Fruit fly (Drosophila melanogaster) whole organism, embryonic: ENCODE data around the gene CG8042.

Experiments
- C15 ChIP-seq: fragments of 200-800 bp; sonication (Bioruptor generic); IDR thresholded peaks from 3 replicates; pipeline ENCODE4 v1.3.6; 2022; ENCODE audit warnings: missing biosample characterization, missing genetic modification characterization
- chn ChIP-seq: fragments of 200-800 bp; sonication (Bioruptor generic); optimal IDR thresholded peaks from 2 replicates; lab custom pipeline; 2016; ENCODE audit warnings: missing biosample characterization, missing genetic modification characterization

DNA sequence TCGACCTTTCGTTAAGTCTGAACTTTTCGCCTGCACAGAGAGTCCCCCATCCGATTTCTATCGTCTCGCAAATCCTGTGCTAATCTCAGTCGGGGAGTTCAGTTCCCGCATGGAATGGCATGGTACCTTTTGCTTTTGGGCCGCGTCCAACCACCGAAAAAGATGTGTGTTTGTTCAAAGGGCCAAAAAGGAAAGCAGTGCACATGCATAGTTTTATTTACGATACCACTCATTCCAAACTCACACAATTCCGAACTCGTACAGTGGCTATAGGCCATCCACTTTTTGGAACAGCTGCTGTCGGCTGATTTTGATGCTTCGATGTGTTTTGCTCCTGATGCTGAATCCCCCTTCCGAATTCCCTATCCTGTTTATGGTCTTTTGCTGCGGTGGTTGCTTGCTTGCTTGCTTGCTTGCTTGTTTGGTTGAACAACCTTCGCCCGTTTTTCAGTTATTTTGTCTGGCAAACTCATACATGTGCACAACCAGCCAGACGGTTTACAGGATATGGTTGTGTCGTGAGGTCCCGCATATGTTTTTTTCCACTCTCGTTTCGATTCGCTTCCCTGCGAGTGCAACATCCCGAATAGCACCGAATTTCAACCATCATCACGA is 9.9 kb upstream of the CG8042 start:
- no peak for TF ChIP-seq chn (GFP tag; lab: Kevin White, UChicago)
- TF ChIP-seq C15, result no peak
